Worm (Caenorhabditis elegans) whole organism, late embryonic: Measurements from ENCODE around the gene C27D6.1.

Source experiments
- F13H6.1 ChIP-seq: sonication (generic microtip); optimal IDR thresholded peaks from 2 replicates; lab custom pipeline; 2016; ENCODE audit warnings: missing genetic modification characterization, missing compliant biosample characterization
- nfya-1 ChIP-seq: sonication (generic microtip); optimal IDR thresholded peaks from 2 replicates; lab custom pipeline; 2017; ENCODE audit warnings: missing genetic modification characterization, mild to moderate bottlenecking, missing compliant biosample characterization, antibody characterized with exemption, moderate library complexity
- npax-4 ChIP-seq: sonication (generic microtip); optimal IDR thresholded peaks from 2 replicates; lab custom pipeline; 2016; ENCODE audit warnings: missing genetic modification characterization, missing compliant biosample characterization
- pax-1 ChIP-seq: fragments of 150-350 bp; optimal IDR thresholded peaks from 2 replicates; lab custom pipeline; 2014; ENCODE audit warnings: missing biosample characterization, missing genetic modification characterization
- pha-2 ChIP-seq: sonication (generic microtip); optimal IDR thresholded peaks from 2 replicates; lab custom pipeline; 2017; ENCODE audit warnings: mild to moderate bottlenecking, missing genetic modification characterization, missing compliant biosample characterization
- ref-2 ChIP-seq: sonication (generic microtip); optimal IDR thresholded peaks from 2 replicates; lab custom pipeline; 2016; ENCODE audit warnings: missing genetic modification characterization, missing compliant biosample characterization

DNA sequence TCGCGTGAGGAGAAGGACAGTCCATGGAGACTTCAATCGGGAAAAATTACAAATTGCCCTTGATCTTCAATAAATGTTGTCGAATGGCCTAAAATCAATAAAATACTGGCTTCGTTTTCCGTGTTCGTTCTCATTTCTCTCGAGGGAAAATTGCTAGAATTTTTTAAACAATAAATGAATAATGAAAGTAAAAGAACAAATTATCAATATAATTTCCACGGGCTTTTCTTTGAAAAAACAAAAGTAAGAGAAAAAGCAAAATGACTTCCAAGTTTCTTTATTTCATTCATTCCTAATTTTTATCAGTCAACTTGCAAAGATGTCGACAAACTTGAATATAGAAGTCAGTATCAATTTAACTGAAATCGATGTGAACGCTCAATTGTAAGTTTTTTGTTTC is 40.1 kb downstream of the C27D6.1 start, which contains the start of gene C34F11.1:
- TF ChIP-seq F13H6.1 (tag; lab: Kevin White, UChicago) (no peak), npax-4 (tag; lab: Kevin White, UChicago) (no peak), pax-1 (tag; lab: Kevin White, UChicago) (no peak), ref-2 (tag; lab: Kevin White, UChicago) (no peak), pha-2 (tag; lab: Kevin White, UChicago) (no peak), nfya-1 (tag; lab: Kevin White, UChicago) (no peak)
